Worm (Caenorhabditis elegans) whole organism, young adult: ENCODE measurements around the gene F53C3.1.

Experiments used
- B0336.3 ChIP-seq: fragments of 200-800 bp; sonication (Bioruptor generic); IDR thresholded peaks from 2 replicates; pipeline ENCODE4 v1.3.6; 2022; ENCODE audit warnings: missing genetic modification characterization, missing compliant biosample characterization
- C17E4.6 ChIP-seq: fragments of 200-800 bp; sonication (Bioruptor generic); IDR thresholded peaks from 2 replicates; pipeline ENCODE4 v1.3.6; 2022; ENCODE audit warnings: missing genetic modification reagents, missing genetic modification characterization, missing compliant biosample characterization
- F10E7.11 ChIP-seq: sonication (generic microtip); optimal IDR thresholded peaks from 2 replicates; lab custom pipeline; 2017; ENCODE audit warnings: mild to moderate bottlenecking, missing genetic modification characterization, moderate library complexity, missing compliant biosample characterization
- F23B12.7 ChIP-seq: sonication (generic microtip); optimal IDR thresholded peaks from 2 replicates; lab custom pipeline; 2017; ENCODE audit warnings: missing genetic modification characterization, mild to moderate bottlenecking, missing compliant biosample characterization, antibody characterized with exemption, moderate library complexity; ENCODE audit not compliant: insufficient read depth
- F33H1.4 ChIP-seq: fragments of 200-800 bp; sonication (Bioruptor generic); IDR thresholded peaks from 2 replicates; pipeline ENCODE4 v1.3.6; 2022; ENCODE audit warnings: missing genetic modification reagents, missing genetic modification characterization, missing compliant biosample characterization
- F39B2.1 ChIP-seq: fragments of 200-800 bp; sonication (Bioruptor generic); IDR thresholded peaks from 2 replicates; pipeline ENCODE4 v1.3.6; 2022; ENCODE audit warnings: missing genetic modification reagents, missing genetic modification characterization, missing compliant biosample characterization
- F52B5.7 ChIP-seq: sonication (generic microtip); optimal IDR thresholded peaks from 2 replicates; lab custom pipeline; 2016; ENCODE audit warnings: mild to moderate bottlenecking, missing genetic modification characterization, missing compliant biosample characterization
- Y56A3A.18 ChIP-seq: fragments of 200-800 bp; sonication (Bioruptor generic); IDR thresholded peaks from 2 replicates; pipeline ENCODE4 v1.3.6; 2022; ENCODE audit warnings: missing genetic modification reagents, missing genetic modification characterization, missing compliant biosample characterization
- Y67H2A.10 ChIP-seq: fragments of 200-800 bp; sonication (Bioruptor generic); conservative IDR thresholded peaks from 2 replicates; pipeline ENCODE4 v1.3.6; 2022; ENCODE audit warnings: missing genetic modification reagents, missing genetic modification characterization, missing compliant biosample characterization
- ZK185.1 ChIP-seq: sonication (generic microtip); optimal IDR thresholded peaks from 2 replicates; lab custom pipeline; 2016; ENCODE audit warnings: mild to moderate bottlenecking, missing genetic modification characterization, missing compliant biosample characterization; ENCODE audit not compliant: poor library complexity, severe bottlenecking
- aptf-3 ChIP-seq: fragments of 200-800 bp; sonication (Bioruptor generic); IDR thresholded peaks from 2 replicates; pipeline ENCODE4 v1.3.6; 2022; ENCODE audit warnings: missing genetic modification characterization, missing compliant biosample characterization
- athp-1 ChIP-seq: sonication (generic microtip); optimal IDR thresholded peaks from 2 replicates; lab custom pipeline; 2017; ENCODE audit warnings: mild to moderate bottlenecking, missing genetic modification characterization, missing compliant biosample characterization
- attf-3 ChIP-seq: fragments of 200-800 bp; sonication (Bioruptor generic); conservative IDR thresholded peaks from 2 replicates; pipeline ENCODE4 v1.3.6; 2022; ENCODE audit warnings: missing genetic modification reagents, missing genetic modification characterization, missing compliant biosample characterization
- attf-5 ChIP-seq: fragments of 200-800 bp; sonication (Bioruptor generic); optimal IDR thresholded peaks from 2 replicates; lab custom pipeline; 2018; ENCODE audit warnings: mild to moderate bottlenecking, missing genetic modification characterization, missing compliant biosample characterization
- bed-1 ChIP-seq: fragments of 200-800 bp; sonication (Bioruptor generic); IDR thresholded peaks from 2 replicates; pipeline ENCODE4 v1.3.6; 2022; ENCODE audit warnings: missing genetic modification reagents, missing genetic modification characterization, missing compliant biosample characterization
- cebp-2 ChIP-seq: fragments of 200-800 bp; sonication (Bioruptor generic); IDR thresholded peaks from 2 replicates; pipeline ENCODE4 v1.3.6; 2022; ENCODE audit warnings: missing genetic modification characterization, missing compliant biosample characterization
- ceh-58 ChIP-seq: fragments of 200-800 bp; sonication (Bioruptor generic); IDR thresholded peaks from 2 replicates; pipeline ENCODE4 v1.3.6; 2022; ENCODE audit warnings: missing genetic modification characterization, missing compliant biosample characterization
- ceh-79 ChIP-seq: sonication (generic microtip); optimal IDR thresholded peaks from 2 replicates; lab custom pipeline; 2017; ENCODE audit warnings: mild to moderate bottlenecking, missing genetic modification characterization, missing compliant biosample characterization
- chd-7 ChIP-seq: sonication (generic microtip); optimal IDR thresholded peaks from 2 replicates; lab custom pipeline; 2016; ENCODE audit warnings: mild to moderate bottlenecking, missing genetic modification characterization, moderate library complexity, missing compliant biosample characterization
- dpff-1 ChIP-seq: sonication (generic microtip); optimal IDR thresholded peaks from 2 replicates; lab custom pipeline; 2017; ENCODE audit warnings: mild to moderate bottlenecking, missing genetic modification characterization, missing compliant biosample characterization
- efl-1 ChIP-seq: fragments of 150-350 bp; optimal IDR thresholded peaks from 2 replicates; lab custom pipeline; 2014; ENCODE audit warnings: missing biosample characterization, missing genetic modification reagents, missing genetic modification characterization
- fkh-3 ChIP-seq: sonication (generic microtip); optimal IDR thresholded peaks from 2 replicates; lab custom pipeline; 2016; ENCODE audit warnings: mild to moderate bottlenecking, missing genetic modification characterization, missing compliant biosample characterization
- him-1 ChIP-seq: sonication (generic microtip); optimal IDR thresholded peaks from 2 replicates; lab custom pipeline; 2016; ENCODE audit warnings: missing genotype, missing genetic modification reagents, missing genetic modification characterization, missing compliant biosample characterization
- hlh-12 ChIP-seq: sonication (generic microtip); optimal IDR thresholded peaks from 2 replicates; lab custom pipeline; 2016; ENCODE audit warnings: missing genetic modification characterization, missing compliant biosample characterization
- hrde-1 ChIP-seq: sonication (generic microtip); optimal IDR thresholded peaks from 2 replicates; lab custom pipeline; 2016; ENCODE audit warnings: missing genetic modification characterization, mild to moderate bottlenecking, missing compliant biosample characterization, moderate library complexity, missing genotype, missing genetic modification reagents, borderline replicate concordance
- let-607 ChIP-seq, 2 experiments: fragments of 200-800 bp in 1 of 2; sonication (Bioruptor generic) in 1 of 2; sonication (generic microtip) in 1 of 2; optimal IDR thresholded peaks; 2 replicates each; lab custom pipeline; 2016 to 2018; ENCODE audit warnings: mild to moderate bottlenecking in 2 of 2, missing compliant biosample characterization in 2 of 2, missing genetic modification characterization in 2 of 2, moderate library complexity in 2 of 2, missing genotype in 1 of 2
- lin-40 ChIP-seq: sonication (generic microtip); optimal IDR thresholded peaks from 2 replicates; lab custom pipeline; 2016; ENCODE audit warnings: missing genetic modification characterization, mild to moderate bottlenecking, missing compliant biosample characterization, missing genotype, missing genetic modification reagents
- lin-54 ChIP-seq: fragments of 200-800 bp; sonication (Bioruptor generic); optimal IDR thresholded peaks from 2 replicates; lab custom pipeline; 2018; ENCODE audit warnings: mild to moderate bottlenecking, missing genetic modification characterization, missing compliant biosample characterization
- madf-10 ChIP-seq: sonication (generic microtip); optimal IDR thresholded peaks from 2 replicates; lab custom pipeline; 2016; ENCODE audit warnings: mild to moderate bottlenecking, missing genetic modification characterization, missing compliant biosample characterization
- madf-6 ChIP-seq: fragments of 200-800 bp; sonication (Bioruptor generic); IDR thresholded peaks from 2 replicates; pipeline ENCODE4 v1.3.6; 2022; ENCODE audit warnings: missing genetic modification reagents, missing genetic modification characterization, missing compliant biosample characterization
- mel-28 ChIP-seq: sonication (generic microtip); optimal IDR thresholded peaks from 2 replicates; lab custom pipeline; 2016; ENCODE audit warnings: borderline replicate concordance, mild to moderate bottlenecking, missing genetic modification characterization, missing compliant biosample characterization
- mes-4 ChIP-seq: sonication (generic microtip); optimal IDR thresholded peaks from 2 replicates; lab custom pipeline; 2016; ENCODE audit warnings: missing genotype, missing genetic modification characterization, missing compliant biosample characterization
- nfya-1 ChIP-seq: sonication (generic microtip); optimal IDR thresholded peaks from 2 replicates; lab custom pipeline; 2017; ENCODE audit warnings: antibody characterized with exemption, missing compliant biosample characterization, missing genetic modification characterization, borderline replicate concordance; ENCODE audit not compliant: insufficient read depth
- nfyb-1 ChIP-seq: fragments of 200-800 bp; sonication (Bioruptor generic); IDR thresholded peaks from 2 replicates; pipeline ENCODE4 v1.3.6; 2022; ENCODE audit warnings: missing genetic modification reagents, missing genetic modification characterization, missing compliant biosample characterization
- nhr-90 ChIP-seq: sonication (generic microtip); optimal IDR thresholded peaks from 2 replicates; lab custom pipeline; 2016; ENCODE audit warnings: missing genotype, mild to moderate bottlenecking, missing genetic modification characterization, missing compliant biosample characterization
- rec-8 ChIP-seq, 2 experiments: sonication (generic microtip); optimal IDR thresholded peaks; 2 replicates each; lab custom pipeline; 2016; ENCODE audit warnings: mild to moderate bottlenecking in 2 of 2, missing genetic modification characterization in 2 of 2, missing genetic modification reagents in 2 of 2, missing genotype in 2 of 2, missing biosample characterization in 1 of 2, missing compliant biosample characterization in 1 of 2, moderate library complexity in 1 of 2
- repo-1 ChIP-seq: sonication (generic microtip); optimal IDR thresholded peaks from 2 replicates; lab custom pipeline; 2017; ENCODE audit warnings: mild to moderate bottlenecking, missing genetic modification characterization, missing compliant biosample characterization
- sea-2 ChIP-seq: fragments of 200-800 bp; sonication (Bioruptor generic); IDR thresholded peaks from 2 replicates; pipeline ENCODE4 v1.3.6; 2022; ENCODE audit warnings: missing genetic modification characterization, missing compliant biosample characterization
- snpc-1.3 ChIP-seq: sonication (generic microtip); optimal IDR thresholded peaks from 2 replicates; lab custom pipeline; 2017; ENCODE audit warnings: missing genetic modification characterization, mild to moderate bottlenecking, missing compliant biosample characterization, antibody characterized with exemption, moderate library complexity, missing genotype, missing genetic modification reagents; ENCODE audit not compliant: insufficient read depth
- zim-3 ChIP-seq: sonication (generic microtip); optimal IDR thresholded peaks from 2 replicates; lab custom pipeline; 2017; ENCODE audit warnings: mild to moderate bottlenecking, missing genetic modification characterization, moderate library complexity, missing compliant biosample characterization
- ztf-25 ChIP-seq: fragments of 200-800 bp; sonication (Bioruptor generic); IDR thresholded peaks from 2 replicates; pipeline ENCODE4 v1.3.6; 2022; ENCODE audit warnings: missing genetic modification reagents, missing genetic modification characterization, missing compliant biosample characterization
- ztf-26 ChIP-seq: sonication (generic microtip); optimal IDR thresholded peaks from 2 replicates; lab custom pipeline; 2017; ENCODE audit warnings: missing genetic modification characterization, missing compliant biosample characterization
- ztf-28 ChIP-seq: fragments of 200-800 bp; sonication (Bioruptor generic); IDR thresholded peaks from 2 replicates; pipeline ENCODE4 v1.3.6; 2022; ENCODE audit warnings: missing genetic modification reagents, missing genetic modification characterization, missing compliant biosample characterization
- ztf-3 ChIP-seq: fragments of 200-800 bp; sonication (Bioruptor generic); optimal IDR thresholded peaks from 2 replicates; lab custom pipeline; 2018; ENCODE audit warnings: mild to moderate bottlenecking, missing genetic modification characterization, missing compliant biosample characterization

The F53C3.1 gene

ce11 chrII:3957455-3958212 is 45.8 kb downstream of the F53C3.1 start:
- no peak for TF ChIP-seq repo-1 (tag; lab: Kevin White, UChicago)
- peak; percentile 52; the same call in 1 of the 2 replicates for TF ChIP-seq sea-2 (GFP tag; lab: Robert Waterston, UW)
- TF ChIP-seq F52B5.7 (tag; lab: Kevin White, UChicago), result no peak
- TF ChIP-seq B0336.3 (GFP tag; lab: Robert Waterston, UW), result no peak
- no peak for TF ChIP-seq Y56A3A.18
- no peak for TF ChIP-seq ceh-79 (tag; lab: Kevin White, UChicago)
- TF ChIP-seq let-607 (tag; optimal IDR thresholded peaks at IDR 0.05; lab: Kevin White, UChicago), result no peak
- TF ChIP-seq ztf-26 (tag; lab: Kevin White, UChicago), result no peak
- no peak for TF ChIP-seq F33H1.4
- TF ChIP-seq fkh-3 (tag; lab: Kevin White, UChicago), result no peak
- 0 out of 2 replicates have a peak, but pooled peaks have one; percentile 17 for TF ChIP-seq nfyb-1 (GFP tag; lab: Robert Waterston, UW)
- TF ChIP-seq attf-5 (GFP tag; lab: Kevin White, UChicago), result no peak
- no peak for TF ChIP-seq snpc-1.3 (tag; lab: Kevin White, UChicago)
- no peak for TF ChIP-seq ztf-3 (GFP tag; lab: Kevin White, UChicago)
- no peak for TF ChIP-seq aptf-3
- TF ChIP-seq Y67H2A.10 (GFP tag; lab: Robert Waterston, UW), result no peak
- TF ChIP-seq rec-8 (tag; optimal IDR thresholded peaks at IDR 0.05; lab: Kevin White, UChicago), result no peak

ce11 chrII:3958673-3959299 is 47.0 kb downstream of the F53C3.1 start:
- TF ChIP-seq hlh-12 (tag; lab: Kevin White, UChicago), result no peak
- TF ChIP-seq C17E4.6 (GFP tag; lab: Robert Waterston, UW), result no peak
- TF ChIP-seq F39B2.1 (GFP tag; lab: Robert Waterston, UW), result no peak
- peak; percentile 56 for TF ChIP-seq lin-40 (tag; lab: Kevin White, UChicago)
- TF ChIP-seq ztf-25 (GFP tag; lab: Robert Waterston, UW), result no peak
- no peak for TF ChIP-seq ztf-26 (tag; lab: Kevin White, UChicago)
- TF ChIP-seq athp-1 (tag; lab: Kevin White, UChicago), result peak; percentile 18
- TF ChIP-seq Y67H2A.10 (GFP tag; lab: Robert Waterston, UW), result no peak
- TF ChIP-seq dpff-1 (tag; lab: Kevin White, UChicago), result no peak
- no peak for TF ChIP-seq efl-1
- TF ChIP-seq sea-2 (GFP tag; lab: Robert Waterston, UW), result peak; percentile 51; the same call in 1 of the 2 replicates
- TF ChIP-seq him-1 (tag; lab: Kevin White, UChicago), result no peak
- TF ChIP-seq hrde-1 (tag; lab: Kevin White, UChicago), result no peak
- no peak for TF ChIP-seq attf-3 (GFP tag; lab: Robert Waterston, UW)
- peak; percentile 18 for TF ChIP-seq chd-7
- TF ChIP-seq ceh-58 (GFP tag; lab: Robert Waterston, UW), result no peak
- no peak for TF ChIP-seq ztf-28
- peak; percentile 37 for TF ChIP-seq madf-10 (tag; lab: Kevin White, UChicago)
- peak; percentile 62; the same call in 1 of the 2 replicates for TF ChIP-seq B0336.3 (GFP tag; lab: Robert Waterston, UW)
- peak; percentile 76 for TF ChIP-seq ZK185.1
- TF ChIP-seq mes-4, result no peak
- TF ChIP-seq mel-28 (tag; lab: Kevin White, UChicago), result no peak
- TF ChIP-seq cebp-2 (GFP tag; lab: Robert Waterston, UW), result no peak
- TF ChIP-seq madf-6, result no peak
- TF ChIP-seq F23B12.7 (tag; lab: Kevin White, UChicago), result peak; percentile 17
- TF ChIP-seq lin-54 (GFP tag; lab: Kevin White, UChicago), result peak; percentile 3
- TF ChIP-seq ceh-79 (tag; lab: Kevin White, UChicago), result no peak
- TF ChIP-seq nfya-1 (tag; lab: Kevin White, UChicago), result no peak
- TF ChIP-seq F10E7.11 (tag; lab: Kevin White, UChicago), result no peak
- TF ChIP-seq nhr-90 (tag; lab: Kevin White, UChicago), result peak; percentile 43
- no peak for TF ChIP-seq bed-1 (GFP tag; lab: Robert Waterston, UW)
- no peak for TF ChIP-seq zim-3 (tag; lab: Kevin White, UChicago)
